Worm (Caenorhabditis elegans) whole organism, young adult: ENCODE results near the gene alg-4.

Experiments used
- B0019.2 ChIP-seq: fragments of 200-800 bp; sonication (Bioruptor generic); conservative IDR thresholded peaks from 2 replicates; pipeline ENCODE4 v1.3.6; 2022; ENCODE audit warnings: missing genetic modification reagents, missing genetic modification characterization, missing compliant biosample characterization
- C06A6.2 ChIP-seq: fragments of 200-800 bp; sonication (Bioruptor generic); conservative IDR thresholded peaks from 2 replicates; pipeline ENCODE4 v1.3.6; 2022; ENCODE audit warnings: missing genetic modification characterization, missing compliant biosample characterization
- D2030.7 ChIP-seq: fragments of 200-800 bp; sonication (Bioruptor generic); IDR thresholded peaks from 2 replicates; pipeline ENCODE4 v1.3.6; 2022; ENCODE audit warnings: missing genetic modification reagents, missing genetic modification characterization, missing compliant biosample characterization
- F22D6.2 ChIP-seq: sonication (generic microtip); optimal IDR thresholded peaks from 2 replicates; lab custom pipeline; 2016; ENCODE audit warnings: mild to moderate bottlenecking, missing genetic modification characterization, missing compliant biosample characterization
- F23B12.7 ChIP-seq: sonication (generic microtip); optimal IDR thresholded peaks from 2 replicates; lab custom pipeline; 2017; ENCODE audit warnings: missing genetic modification characterization, mild to moderate bottlenecking, missing compliant biosample characterization, antibody characterized with exemption, moderate library complexity; ENCODE audit not compliant: insufficient read depth
- F33H1.4 ChIP-seq: fragments of 200-800 bp; sonication (Bioruptor generic); IDR thresholded peaks from 2 replicates; pipeline ENCODE4 v1.3.6; 2022; ENCODE audit warnings: missing genetic modification reagents, missing genetic modification characterization, missing compliant biosample characterization
- F37B4.10 ChIP-seq: fragments of 200-800 bp; sonication (Bioruptor generic); IDR thresholded peaks from 2 replicates; pipeline ENCODE4 v1.3.6; 2022; ENCODE audit warnings: missing genetic modification characterization, missing compliant biosample characterization
- K12H6.12 ChIP-seq: fragments of 200-800 bp; sonication (Bioruptor generic); optimal IDR thresholded peaks from 2 replicates; lab custom pipeline; 2018; ENCODE audit warnings: mild to moderate bottlenecking, missing genetic modification characterization, missing compliant biosample characterization
- T07F8.4 ChIP-seq: sonication (generic microtip); optimal IDR thresholded peaks from 2 replicates; lab custom pipeline; 2016; ENCODE audit warnings: mild to moderate bottlenecking, missing genetic modification characterization, moderate library complexity, missing compliant biosample characterization
- T26A5.8 ChIP-seq: sonication (generic microtip); optimal IDR thresholded peaks from 2 replicates; lab custom pipeline; 2016; ENCODE audit warnings: missing genetic modification characterization, missing compliant biosample characterization
- Y53F4B.3 ChIP-seq: fragments of 200-800 bp; sonication (Bioruptor generic); IDR thresholded peaks from 2 replicates; pipeline ENCODE4 v1.3.6; 2022; ENCODE audit warnings: missing genetic modification reagents, missing genetic modification characterization, missing compliant biosample characterization
- atf-7 ChIP-seq: sonication (generic microtip); optimal IDR thresholded peaks from 2 replicates; lab custom pipeline; 2017; ENCODE audit warnings: mild to moderate bottlenecking, missing genetic modification characterization, missing compliant biosample characterization
- athp-1 ChIP-seq: sonication (generic microtip); optimal IDR thresholded peaks from 2 replicates; lab custom pipeline; 2017; ENCODE audit warnings: mild to moderate bottlenecking, missing genetic modification characterization, missing compliant biosample characterization
- attf-6 ChIP-seq: fragments of 200-800 bp; sonication (Bioruptor generic); IDR thresholded peaks from 2 replicates; pipeline ENCODE4 v1.3.6; 2022; ENCODE audit warnings: missing genetic modification reagents, missing genetic modification characterization, missing compliant biosample characterization
- cebp-2 ChIP-seq: fragments of 200-800 bp; sonication (Bioruptor generic); IDR thresholded peaks from 2 replicates; pipeline ENCODE4 v1.3.6; 2022; ENCODE audit warnings: missing genetic modification characterization, missing compliant biosample characterization
- ceh-58 ChIP-seq: fragments of 200-800 bp; sonication (Bioruptor generic); IDR thresholded peaks from 2 replicates; pipeline ENCODE4 v1.3.6; 2022; ENCODE audit warnings: missing genetic modification characterization, missing compliant biosample characterization
- ceh-91 ChIP-seq: fragments of 200-800 bp; sonication (Bioruptor generic); IDR thresholded peaks from 2 replicates; pipeline ENCODE4 v1.3.6; 2022; ENCODE audit warnings: missing genetic modification reagents, missing genetic modification characterization, missing compliant biosample characterization
- dpff-1 ChIP-seq: sonication (generic microtip); optimal IDR thresholded peaks from 2 replicates; lab custom pipeline; 2017; ENCODE audit warnings: mild to moderate bottlenecking, missing genetic modification characterization, missing compliant biosample characterization
- dpl-1 ChIP-seq: fragments of 150-350 bp; optimal IDR thresholded peaks from 2 replicates; lab custom pipeline; 2014; ENCODE audit warnings: missing biosample characterization, missing genetic modification reagents, missing genetic modification characterization
- egl-44 ChIP-seq: fragments of 200-800 bp; sonication (Bioruptor generic); IDR thresholded peaks from 2 replicates; pipeline ENCODE4 v1.3.6; 2022; ENCODE audit warnings: missing genetic modification reagents, missing genetic modification characterization, missing compliant biosample characterization
- egrh-3 ChIP-seq: fragments of 200-800 bp; sonication (Bioruptor generic); IDR thresholded peaks from 2 replicates; pipeline ENCODE4 v1.3.6; 2022; ENCODE audit warnings: missing genetic modification reagents, missing genetic modification characterization, missing compliant biosample characterization
- hlh-12 ChIP-seq: sonication (generic microtip); optimal IDR thresholded peaks from 2 replicates; lab custom pipeline; 2016; ENCODE audit warnings: missing genetic modification characterization, missing compliant biosample characterization
- hmg-1.2 ChIP-seq: fragments of 200-800 bp; sonication (Bioruptor generic); IDR thresholded peaks from 2 replicates; pipeline ENCODE4 v1.3.6; 2022; ENCODE audit warnings: missing genetic modification reagents, missing genetic modification characterization, missing compliant biosample characterization
- let-607 ChIP-seq, 2 experiments: fragments of 200-800 bp in 1 of 2; sonication (Bioruptor generic) in 1 of 2; sonication (generic microtip) in 1 of 2; optimal IDR thresholded peaks; 2 replicates each; lab custom pipeline; 2016 to 2018; ENCODE audit warnings: mild to moderate bottlenecking in 2 of 2, missing compliant biosample characterization in 2 of 2, missing genetic modification characterization in 2 of 2, moderate library complexity in 2 of 2, missing genotype in 1 of 2
- lin-54 ChIP-seq: fragments of 200-800 bp; sonication (Bioruptor generic); optimal IDR thresholded peaks from 2 replicates; lab custom pipeline; 2018; ENCODE audit warnings: mild to moderate bottlenecking, missing genetic modification characterization, missing compliant biosample characterization
- lsl-1 ChIP-seq: fragments of 200-800 bp; sonication (Bioruptor generic); optimal IDR thresholded peaks from 2 replicates; lab custom pipeline; 2018; ENCODE audit warnings: mild to moderate bottlenecking, missing genetic modification characterization, moderate library complexity, missing compliant biosample characterization
- madf-6 ChIP-seq: fragments of 200-800 bp; sonication (Bioruptor generic); IDR thresholded peaks from 2 replicates; pipeline ENCODE4 v1.3.6; 2022; ENCODE audit warnings: missing genetic modification reagents, missing genetic modification characterization, missing compliant biosample characterization
- mcd-1 ChIP-seq: fragments of 200-800 bp; sonication (Bioruptor generic); IDR thresholded peaks from 2 replicates; pipeline ENCODE4 v1.3.6; 2022; ENCODE audit warnings: missing genetic modification reagents, missing genetic modification characterization, missing compliant biosample characterization
- mes-4 ChIP-seq: sonication (generic microtip); optimal IDR thresholded peaks from 2 replicates; lab custom pipeline; 2016; ENCODE audit warnings: missing genotype, missing genetic modification characterization, missing compliant biosample characterization
- mxl-1 ChIP-seq: sonication (generic microtip); optimal IDR thresholded peaks from 2 replicates; lab custom pipeline; 2016; ENCODE audit warnings: missing genetic modification characterization, missing compliant biosample characterization
- nhr-120 ChIP-seq: fragments of 200-800 bp; sonication (Bioruptor generic); IDR thresholded peaks from 2 replicates; pipeline ENCODE4 v1.3.6; 2022; ENCODE audit warnings: missing genetic modification characterization, missing compliant biosample characterization
- nhr-179 ChIP-seq: sonication (generic microtip); optimal IDR thresholded peaks from 2 replicates; lab custom pipeline; 2016; ENCODE audit warnings: mild to moderate bottlenecking, missing genetic modification characterization, missing compliant biosample characterization
- nhr-27 ChIP-seq: fragments of 200-800 bp; sonication (Bioruptor generic); optimal IDR thresholded peaks from 2 replicates; lab custom pipeline; 2018; ENCODE audit warnings: mild to moderate bottlenecking, missing genetic modification characterization, moderate library complexity, missing compliant biosample characterization
- sdz-38 ChIP-seq: sonication (generic microtip); optimal IDR thresholded peaks from 2 replicates; lab custom pipeline; 2016; ENCODE audit warnings: missing genotype, missing genetic modification characterization, missing compliant biosample characterization
- snpc-3.4 ChIP-seq: sonication (generic microtip); optimal IDR thresholded peaks from 2 replicates; lab custom pipeline; 2017; ENCODE audit warnings: missing genetic modification characterization, mild to moderate bottlenecking, missing compliant biosample characterization, antibody characterized with exemption, moderate library complexity, missing genotype, missing genetic modification reagents
- snpc-4 ChIP-seq, 5 experiments: fragments of 150-350 bp in 1 of 5; sonication (generic microtip) in 4 of 5; optimal IDR thresholded peaks; 2 replicates each; lab custom pipeline; 2014 to 2018; ENCODE audit warnings: missing genetic modification characterization in 5 of 5, missing biosample characterization in 3 of 5, antibody characterized with exemption in 2 of 5, mild to moderate bottlenecking in 2 of 5, missing compliant biosample characterization in 2 of 5, missing genotype in 2 of 5, moderate library complexity in 2 of 5, missing genetic modification reagents in 1 of 5
- somi-1 ChIP-seq: fragments of 200-800 bp; sonication (Bioruptor generic); optimal IDR thresholded peaks from 2 replicates; lab custom pipeline; 2018; ENCODE audit warnings: mild to moderate bottlenecking, missing genetic modification characterization, missing compliant biosample characterization
- unc-130 ChIP-seq: sonication (generic microtip); optimal IDR thresholded peaks from 2 replicates; lab custom pipeline; 2016; ENCODE audit warnings: missing genetic modification reagents, missing genetic modification characterization, missing compliant biosample characterization
- xnd-1 ChIP-seq: sonication (generic microtip); optimal IDR thresholded peaks from 2 replicates; lab custom pipeline; 2016; ENCODE audit warnings: missing genotype, missing genetic modification reagents, missing genetic modification characterization, missing compliant biosample characterization
- ztf-26 ChIP-seq: sonication (generic microtip); optimal IDR thresholded peaks from 2 replicates; lab custom pipeline; 2017; ENCODE audit warnings: missing genetic modification characterization, missing compliant biosample characterization
- ztf-6 ChIP-seq: fragments of 200-800 bp; sonication (Bioruptor generic); IDR thresholded peaks from 2 replicates; pipeline ENCODE4 v1.3.6; 2022; ENCODE audit warnings: missing genetic modification reagents, missing genetic modification characterization, missing compliant biosample characterization

alg-4 gene

DNA sequence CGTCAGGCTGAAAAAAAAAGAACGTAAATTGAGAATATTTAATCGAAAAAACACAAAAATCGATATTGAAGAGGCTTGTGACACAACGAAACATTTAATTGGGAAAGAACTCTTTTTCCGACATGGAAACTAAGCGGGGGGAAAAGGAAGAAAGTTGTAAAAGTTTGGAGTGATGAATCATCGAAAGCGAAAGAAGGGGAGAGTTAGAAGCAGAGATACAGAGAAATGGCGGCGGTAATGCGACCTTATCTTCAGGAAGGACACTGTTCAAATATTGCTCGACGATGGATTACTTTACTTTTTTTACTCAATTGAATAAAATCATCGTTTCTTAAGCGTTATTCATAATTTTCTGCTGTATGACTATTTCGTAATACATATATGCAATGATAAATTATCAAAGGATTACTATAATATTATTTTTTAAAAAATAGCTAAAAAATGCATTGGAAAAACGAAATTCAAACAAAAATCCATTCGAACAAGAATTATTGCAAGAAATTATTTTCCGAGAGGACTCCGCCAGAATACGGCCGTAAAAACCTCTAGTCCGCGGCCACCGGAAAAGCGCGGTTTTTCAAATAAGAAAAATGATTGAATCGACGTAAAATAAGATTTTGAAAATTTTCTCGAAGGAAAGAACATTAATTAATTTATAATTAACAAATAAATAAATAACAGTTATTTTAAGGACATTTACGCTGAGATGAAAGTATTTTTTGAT lies 23.3 kb downstream of the alg-4 start, which contains the start of gene dhhc-4 (continued):
- TF ChIP-seq nhr-27 (no peak), xnd-1 (tag; lab: Kevin White, UChicago) (peak; percentile 43), snpc-3.4 (tag; lab: Kevin White, UChicago) (no peak), ztf-26 (tag; lab: Kevin White, UChicago) (no peak), hlh-12 (tag; lab: Kevin White, UChicago) (no peak), ztf-6 (no peak), unc-130 (peak; percentile 83), egrh-3 (no peak), T07F8.4 (tag; lab: Kevin White, UChicago) (peak; percentile 9), somi-1 (GFP tag; lab: Kevin White, UChicago) (no peak)
- TF ChIP-seq, all 124 proteins: peak for 28

DNA sequence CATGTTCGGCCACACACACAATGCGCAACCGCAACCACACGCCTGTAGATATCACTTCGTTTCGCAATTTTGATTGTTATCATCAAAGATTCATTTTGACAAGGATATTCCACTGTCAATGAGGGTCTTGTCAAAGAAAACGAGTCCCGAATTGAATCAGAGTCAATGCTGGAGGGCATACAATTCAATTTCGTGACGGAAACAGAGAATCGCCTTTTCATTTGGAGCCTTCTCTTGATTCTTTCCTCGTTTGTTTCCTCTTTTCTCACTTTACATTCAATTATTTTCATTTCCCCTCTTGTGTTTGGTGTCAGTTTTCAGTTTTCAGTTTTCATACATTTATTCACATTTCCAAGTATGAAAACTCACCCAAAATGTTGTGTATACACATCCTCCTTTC lies 23.9 kb downstream of the alg-4 start:
- TF ChIP-seq egl-44 (GFP tag; lab: Robert Waterston, UW) (no peak), F23B12.7 (tag; lab: Kevin White, UChicago) (no peak), dpl-1 (GFP tag; lab: Kevin White, UChicago) (no peak)

DNA sequence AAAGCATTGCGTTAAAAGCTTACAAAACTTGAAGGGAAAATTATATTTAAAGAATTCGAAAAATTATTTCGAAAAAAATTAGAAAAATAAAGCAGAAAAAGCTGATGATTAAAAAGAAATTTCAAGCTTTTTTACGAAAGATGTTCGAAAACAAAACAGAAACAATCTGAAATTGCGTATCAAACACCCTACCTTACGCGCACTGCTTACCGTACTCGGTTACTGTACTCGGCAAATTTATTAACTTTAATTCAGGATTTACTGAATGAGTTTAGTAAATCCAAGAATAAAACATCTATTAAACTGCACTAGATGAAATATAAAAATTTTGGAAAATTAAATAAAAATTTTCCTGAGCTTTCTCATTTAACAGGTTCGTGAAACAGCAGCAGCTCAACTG lies 28.8 kb downstream of the alg-4 start:
- TF ChIP-seq let-607 (tag; optimal IDR thresholded peaks at IDR 0.05; lab: Kevin White, UChicago), result no peak
- TF ChIP-seq lsl-1 (GFP tag; lab: Kevin White, UChicago), result peak; percentile 83
- no peak for TF ChIP-seq atf-7 (tag; lab: Kevin White, UChicago)
- TF ChIP-seq, all 124 proteins: peak for 1

DNA sequence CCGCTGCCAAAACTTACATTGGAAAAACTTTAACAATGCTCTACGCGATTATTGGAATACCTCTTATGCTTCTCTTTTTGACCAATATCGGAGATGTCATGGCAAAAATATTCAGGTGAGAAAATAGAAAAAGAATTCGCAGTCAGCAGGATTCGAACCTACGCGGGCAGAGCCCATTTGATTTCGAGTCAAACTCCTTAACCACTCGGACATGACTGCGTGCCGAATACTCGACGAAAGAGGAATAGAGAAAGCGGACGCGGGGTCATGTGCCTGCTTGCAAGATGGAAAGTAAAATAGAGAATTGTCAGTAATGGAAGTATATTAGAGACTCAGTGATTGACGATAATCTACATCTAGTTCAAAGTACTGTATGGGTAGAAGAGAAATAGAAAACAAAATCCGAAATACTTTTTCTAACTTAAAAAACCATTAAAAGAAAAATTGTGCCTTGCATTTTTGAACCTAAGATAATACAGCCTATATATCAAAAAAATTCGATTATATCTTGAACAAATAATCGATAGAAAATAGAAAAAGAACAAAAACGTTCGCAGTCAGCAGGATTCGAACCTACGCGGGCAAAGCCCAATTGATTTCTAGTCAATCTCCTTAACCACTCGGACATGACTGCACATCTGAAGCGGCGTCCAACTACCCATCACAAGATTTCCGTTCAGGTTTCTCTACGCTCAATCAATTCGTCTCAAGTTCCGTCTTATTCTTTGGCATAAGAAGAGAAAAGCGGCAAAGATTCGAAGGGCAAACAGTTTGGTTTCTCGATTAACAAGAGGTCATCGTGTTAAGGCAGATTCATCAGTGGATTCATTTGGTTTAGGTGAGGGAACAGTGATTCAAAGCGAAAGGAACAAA lies 29.5 kb downstream of the alg-4 start:
- no peak for TF ChIP-seq F22D6.2 (tag; lab: Kevin White, UChicago)
- TF ChIP-seq ceh-58 (GFP tag; lab: Robert Waterston, UW), result no peak
- peak; percentile 34; the same call in 1 of the 2 replicates for TF ChIP-seq F33H1.4 (GFP tag; lab: Robert Waterston, UW)
- no peak for TF ChIP-seq sdz-38
- 0 out of 2 replicates have a peak, but pooled peaks have one; percentile 40 for TF ChIP-seq Y53F4B.3
- peak; percentile 67 for TF ChIP-seq lin-54 (GFP tag; lab: Kevin White, UChicago)
- no peak for TF ChIP-seq C06A6.2
- TF ChIP-seq nhr-179 (tag; lab: Kevin White, UChicago), result no peak
- no peak for TF ChIP-seq T26A5.8
- TF ChIP-seq nhr-120 (GFP tag; lab: Robert Waterston, UW), result no peak
- peak; percentile 15 for TF ChIP-seq mes-4 (tag; lab: Kevin White, UChicago)
- peak; percentile 72 for TF ChIP-seq mcd-1 (GFP tag; lab: Robert Waterston, UW)
- TF ChIP-seq F37B4.10 (GFP tag; lab: Robert Waterston, UW), result no peak
- peak; percentile 89; the same call in 1 of the 2 replicates for TF ChIP-seq cebp-2
- peak; percentile 78 for TF ChIP-seq hmg-1.2 (GFP tag; lab: Robert Waterston, UW)
- TF ChIP-seq ceh-91 (GFP tag; lab: Robert Waterston, UW), result no peak
- TF ChIP-seq snpc-4 (GFP tag; optimal IDR thresholded peaks at IDR 0.05; lab: Kevin White, UChicago), result no peak
- peak in 2 of 4 experiments; percentile 34 to 37 for TF ChIP-seq snpc-4 (tag; optimal IDR thresholded peaks at IDR 0.05; lab: Kevin White, UChicago)
- peak; percentile 54 for TF ChIP-seq snpc-3.4 (tag; lab: Kevin White, UChicago)
- TF ChIP-seq mxl-1 (tag; lab: Kevin White, UChicago), result peak; percentile 43
- TF ChIP-seq K12H6.12 (tag; lab: Kevin White, UChicago), result peak; percentile 40
- TF ChIP-seq B0019.2 (GFP tag; lab: Robert Waterston, UW), result no peak
- TF ChIP-seq attf-6 (GFP tag; lab: Robert Waterston, UW), result no peak
- no peak for TF ChIP-seq dpff-1 (tag; lab: Kevin White, UChicago)
- peak; percentile 54 for TF ChIP-seq lsl-1 (GFP tag; lab: Kevin White, UChicago)
- TF ChIP-seq athp-1 (tag; lab: Kevin White, UChicago), result peak; percentile 72
- TF ChIP-seq madf-6 (GFP tag; lab: Robert Waterston, UW), result peak; percentile 62
- TF ChIP-seq D2030.7 (GFP tag; lab: Robert Waterston, UW), result 0 out of 2 replicates have a peak, but pooled peaks have one; percentile 27
